Fruit fly (Drosophila melanogaster) whole organism, embryonic: ENCODE results near the gene RpL8.

Experiments used
- CG11456 ChIP-seq: fragments of 200-800 bp; sonication (Bioruptor generic); IDR thresholded peaks from 3 replicates; pipeline ENCODE4 v1.3.6; 2022; ENCODE audit warnings: missing biosample characterization, missing genetic modification characterization
- CG11504 ChIP-seq: fragments of 200-800 bp; sonication (Bioruptor generic); optimal IDR thresholded peaks from 3 replicates; lab custom pipeline; 2019; ENCODE audit warnings: missing biosample characterization, mild to moderate bottlenecking, missing genetic modification characterization, moderate library complexity
- CG12219 ChIP-seq: fragments of 200-800 bp; sonication (Bioruptor generic); optimal IDR thresholded peaks from 3 replicates; lab custom pipeline; 2018; ENCODE audit warnings: missing biosample characterization, mild to moderate bottlenecking, missing genetic modification characterization
- CG12659 ChIP-seq: fragments of 200-800 bp; sonication (Bioruptor generic); optimal IDR thresholded peaks from 3 replicates; lab custom pipeline; 2017; ENCODE audit warnings: mild to moderate bottlenecking, missing biosample characterization, missing genetic modification reagents, missing genetic modification characterization
- CG12744 ChIP-seq: fragments of 200-800 bp; sonication (Bioruptor generic); optimal IDR thresholded peaks from 2 replicates; lab custom pipeline; 2016; ENCODE audit warnings: missing biosample characterization, missing genetic modification characterization
- CG12942 ChIP-seq: fragments of 200-800 bp; sonication (Bioruptor generic); optimal IDR thresholded peaks from 3 replicates; lab custom pipeline; 2016; ENCODE audit warnings: missing biosample characterization, missing genetic modification characterization
- CG13424 ChIP-seq: fragments of 200-800 bp; sonication (Bioruptor generic); optimal IDR thresholded peaks from 2 replicates; lab custom pipeline; 2019; ENCODE audit warnings: missing biosample characterization, mild to moderate bottlenecking, missing genetic modification characterization, moderate library complexity
- CG13624 ChIP-seq: fragments of 200-800 bp; sonication (Bioruptor generic); optimal IDR thresholded peaks from 2 replicates; lab custom pipeline; 2016; ENCODE audit warnings: missing biosample characterization, missing genetic modification characterization
- CG13894 ChIP-seq: fragments of 200-800 bp; sonication (Bioruptor generic); optimal IDR thresholded peaks from 3 replicates; lab custom pipeline; 2018; ENCODE audit warnings: missing biosample characterization, mild to moderate bottlenecking, missing genetic modification characterization, moderate library complexity
- CG15479 ChIP-seq: fragments of 200-800 bp; sonication (Bioruptor generic); optimal IDR thresholded peaks from 3 replicates; lab custom pipeline; 2019; ENCODE audit warnings: missing biosample characterization, mild to moderate bottlenecking, missing genetic modification characterization, moderate library complexity
- CG16779 ChIP-seq: fragments of 200-800 bp; sonication (Bioruptor generic); IDR thresholded peaks from 2 replicates; pipeline ENCODE4 v1.3.6; 2022; ENCODE audit warnings: missing biosample characterization, missing genetic modification characterization
- CG17612 ChIP-seq: fragments of 200-800 bp; sonication (Bioruptor generic); IDR thresholded peaks from 2 replicates; pipeline ENCODE4 v1.3.6; 2022; ENCODE audit warnings: missing biosample characterization, missing genetic modification characterization
- CG18011 ChIP-seq: fragments of 200-800 bp; sonication (Bioruptor generic); optimal IDR thresholded peaks from 2 replicates; lab custom pipeline; 2017; ENCODE audit warnings: missing biosample characterization, missing genetic modification characterization, mild to moderate bottlenecking, moderate library complexity, missing genotype
- CG1832 ChIP-seq: fragments of 200-800 bp; sonication (Bioruptor generic); optimal IDR thresholded peaks from 2 replicates; lab custom pipeline; 2017; ENCODE audit warnings: missing biosample characterization, mild to moderate bottlenecking, missing genetic modification characterization, inconsistent platforms
- CG2678 ChIP-seq: fragments of 200-800 bp; sonication (Bioruptor generic); optimal IDR thresholded peaks from 3 replicates; lab custom pipeline; 2019; ENCODE audit warnings: missing biosample characterization, mild to moderate bottlenecking, missing genetic modification characterization, moderate library complexity
- CG3407 ChIP-seq: fragments of 200-800 bp; sonication (Bioruptor generic); optimal IDR thresholded peaks from 2 replicates; lab custom pipeline; 2018; ENCODE audit warnings: missing biosample characterization, mild to moderate bottlenecking, missing genetic modification characterization
- CG3995 ChIP-seq: fragments of 200-800 bp; sonication (Bioruptor generic); optimal IDR thresholded peaks from 3 replicates; lab custom pipeline; 2016; ENCODE audit warnings: missing biosample characterization, missing genetic modification characterization
- CG4707 ChIP-seq: fragments of 200-800 bp; sonication (Bioruptor generic); optimal IDR thresholded peaks from 2 replicates; lab custom pipeline; 2018; ENCODE audit warnings: missing biosample characterization, mild to moderate bottlenecking, missing genetic modification characterization, moderate library complexity
- CG7271 ChIP-seq: fragments of 200-800 bp; sonication (Bioruptor generic); optimal IDR thresholded peaks from 2 replicates; lab custom pipeline; 2018; ENCODE audit warnings: missing biosample characterization, mild to moderate bottlenecking, missing genetic modification characterization, moderate library complexity
- CG8359 ChIP-seq: fragments of 200-800 bp; sonication (Bioruptor generic); optimal IDR thresholded peaks from 2 replicates; lab custom pipeline; 2017; ENCODE audit warnings: missing biosample characterization, mild to moderate bottlenecking, missing genetic modification characterization, borderline replicate concordance
- CG9932 ChIP-seq: fragments of 200-800 bp; sonication (Bioruptor generic); IDR thresholded peaks from 2 replicates; pipeline ENCODE4 v1.3.6; 2022; ENCODE audit warnings: missing biosample characterization, missing genetic modification characterization
- CTCF ChIP-seq: fragments of 200-800 bp; sonication (Bioruptor generic); optimal IDR thresholded peaks from 2 replicates; lab custom pipeline; 2017; ENCODE audit warnings: missing biosample characterization, mild to moderate bottlenecking, missing genetic modification characterization, moderate library complexity
- E2f2 ChIP-seq: fragments of 200-800 bp; sonication (Bioruptor generic); IDR thresholded peaks from 2 replicates; pipeline ENCODE4 v1.3.6; 2022; ENCODE audit warnings: missing biosample characterization, missing genetic modification characterization
- Lpt ChIP-seq: fragments of >200 bp; optimal IDR thresholded peaks from 2 replicates; lab custom pipeline; 2018; ENCODE audit warnings: missing biosample characterization, missing genetic modification characterization
- MBD-R2 ChIP-seq: fragments of 200-800 bp; sonication (Bioruptor generic); IDR thresholded peaks from 2 replicates; pipeline ENCODE4 v1.3.6; 2022; ENCODE audit warnings: missing biosample characterization, missing genetic modification characterization
- NFAT ChIP-seq: fragments of 200-800 bp; sonication (Bioruptor generic); IDR thresholded peaks from 2 replicates; pipeline ENCODE4 v1.3.6; 2022; ENCODE audit warnings: missing biosample characterization, missing genetic modification characterization
- Sry-β ChIP-seq: fragments of 200-800 bp; sonication (Bioruptor generic); optimal IDR thresholded peaks from 2 replicates; lab custom pipeline; 2018; ENCODE audit warnings: missing biosample characterization, mild to moderate bottlenecking, missing genetic modification characterization, moderate library complexity
- Xbp1 ChIP-seq: fragments of 200-800 bp; sonication (Bioruptor generic); optimal IDR thresholded peaks from 3 replicates; lab custom pipeline; 2016; ENCODE audit warnings: missing biosample characterization, mild to moderate bottlenecking, missing genetic modification characterization
- al ChIP-seq: fragments of 200-800 bp; sonication (Bioruptor generic); IDR thresholded peaks from 2 replicates; pipeline ENCODE4 v1.3.6; 2022; ENCODE audit warnings: missing biosample characterization, missing genetic modification characterization
- amos ChIP-seq: fragments of 200-800 bp; sonication (Bioruptor generic); IDR thresholded peaks from 2 replicates; pipeline ENCODE4 v1.3.6; 2022; ENCODE audit warnings: missing biosample characterization, missing genetic modification characterization; ENCODE audit not compliant: partially characterized antibody
- ase ChIP-seq: fragments of 200-800 bp; sonication (Bioruptor generic); IDR thresholded peaks from 3 replicates; pipeline ENCODE4 v1.3.6; 2022; ENCODE audit warnings: missing biosample characterization, missing genetic modification characterization
- az2 ChIP-seq: fragments of 200-800 bp; sonication (Bioruptor generic); optimal IDR thresholded peaks from 3 replicates; lab custom pipeline; 2016; ENCODE audit warnings: missing biosample characterization, missing genetic modification characterization
- cato ChIP-seq: fragments of 200-800 bp; sonication (Bioruptor generic); optimal IDR thresholded peaks from 2 replicates; lab custom pipeline; 2016; ENCODE audit warnings: missing biosample characterization, missing genetic modification characterization, borderline replicate concordance
- chif ChIP-seq, 2 experiments: fragments of 200-800 bp; sonication (Bioruptor generic); optimal IDR thresholded peaks; 3 replicates each; lab custom pipeline; 2016; ENCODE audit warnings: missing biosample characterization in 2 of 2, missing genetic modification characterization in 2 of 2
- chinmo ChIP-seq: fragments of 200-800 bp; sonication (Bioruptor generic); IDR thresholded peaks from 4 replicates; pipeline ENCODE4 v1.3.6; 2022; ENCODE audit warnings: missing biosample characterization, missing genetic modification characterization; ENCODE audit not compliant: partially characterized antibody
- crp ChIP-seq, 2 experiments: fragments of 200-800 bp; sonication (Bioruptor generic); optimal IDR thresholded peaks; 2 replicates in 1 of 2; 3 replicates in 1 of 2; lab custom pipeline; 2017; ENCODE audit warnings: missing biosample characterization in 2 of 2, missing genetic modification characterization in 2 of 2, mild to moderate bottlenecking in 1 of 2, moderate library complexity in 1 of 2
- da ChIP-seq: fragments of 200-800 bp; sonication (Bioruptor generic); optimal IDR thresholded peaks from 2 replicates; lab custom pipeline; 2016; ENCODE audit warnings: missing biosample characterization, missing genetic modification characterization
- dm ChIP-seq: fragments of 200-800 bp; sonication (Bioruptor generic); optimal IDR thresholded peaks from 3 replicates; lab custom pipeline; 2016; ENCODE audit warnings: missing biosample characterization, missing genetic modification characterization
- gfzf ChIP-seq: fragments of 200-800 bp; sonication (Bioruptor generic); optimal IDR thresholded peaks from 2 replicates; lab custom pipeline; 2016; ENCODE audit warnings: missing biosample characterization, mild to moderate bottlenecking, missing genetic modification characterization, moderate library complexity
- gro ChIP-seq: fragments of 200-800 bp; sonication (Bioruptor generic); optimal IDR thresholded peaks from 2 replicates; lab custom pipeline; 2016; ENCODE audit warnings: missing biosample characterization, missing genetic modification characterization
- kni ChIP-seq: fragments of 200-800 bp; sonication (Bioruptor generic); optimal IDR thresholded peaks from 3 replicates; lab custom pipeline; 2017; ENCODE audit warnings: mild to moderate bottlenecking, missing biosample characterization, missing genetic modification reagents, missing genetic modification characterization
- lola ChIP-seq, 3 experiments: fragments of >200 bp in 2 of 3; fragments of 200-800 bp in 1 of 3; sonication (Bioruptor generic) in 1 of 3; optimal IDR thresholded peaks; 2 replicates each; lab custom pipeline; 2017 to 2019; ENCODE audit warnings: missing biosample characterization in 3 of 3, missing genetic modification characterization in 3 of 3, mild to moderate bottlenecking in 1 of 3, moderate library complexity in 1 of 3
- odd ChIP-seq: fragments of 200-800 bp; sonication (Bioruptor generic); optimal IDR thresholded peaks from 2 replicates; lab custom pipeline; 2017; ENCODE audit warnings: missing biosample characterization, mild to moderate bottlenecking, missing genetic modification characterization
- pho ChIP-seq: fragments of 200-800 bp; sonication (Bioruptor generic); optimal IDR thresholded peaks from 2 replicates; lab custom pipeline; 2016; ENCODE audit warnings: missing biosample characterization, missing genetic modification characterization
- pita ChIP-seq: fragments of 200-800 bp; sonication (Bioruptor generic); optimal IDR thresholded peaks from 2 replicates; lab custom pipeline; 2017; ENCODE audit warnings: missing biosample characterization, mild to moderate bottlenecking, missing genetic modification characterization
- sim ChIP-seq: fragments of 200-800 bp; sonication (Bioruptor generic); IDR thresholded peaks from 2 replicates; pipeline ENCODE4 v1.3.6; 2022; ENCODE audit warnings: missing biosample characterization, missing genetic modification characterization
- slbo ChIP-seq: fragments of 200-800 bp; sonication (Bioruptor generic); IDR thresholded peaks from 2 replicates; pipeline ENCODE4 v1.3.6; 2022; ENCODE audit warnings: missing biosample characterization, missing genetic modification characterization
- sqz ChIP-seq: fragments of 200-800 bp; sonication (Bioruptor generic); optimal IDR thresholded peaks from 3 replicates; lab custom pipeline; 2018; ENCODE audit warnings: missing biosample characterization, mild to moderate bottlenecking, missing genetic modification characterization
- twi ChIP-seq: fragments of 200-800 bp; optimal IDR thresholded peaks from 2 replicates; lab custom pipeline; 2019; ENCODE audit warnings: missing biosample characterization, mild to moderate bottlenecking, missing genetic modification characterization, moderate library complexity
- vfl ChIP-seq: fragments of 200-800 bp; sonication (Bioruptor generic); optimal IDR thresholded peaks from 2 replicates; lab custom pipeline; 2016; ENCODE audit warnings: missing biosample characterization, missing genetic modification characterization
- wdn ChIP-seq: fragments of 200-800 bp; sonication (Bioruptor generic); IDR thresholded peaks from 2 replicates; pipeline ENCODE4 v1.3.6; 2022; ENCODE audit warnings: missing biosample characterization, missing genetic modification characterization
- zen ChIP-seq: fragments of 200-800 bp; sonication (Bioruptor generic); optimal IDR thresholded peaks from 3 replicates; lab custom pipeline; 2018; ENCODE audit warnings: missing biosample characterization, mild to moderate bottlenecking, missing genetic modification characterization, moderate library complexity

Gene RpL8

dm6 chr3L:2632763-2633100 lies 45.5 kb downstream of the RpL8 start (continued):
- TF ChIP-seq CG15479 = no peak
- TF ChIP-seq vfl (GFP tag; lab: Kevin White, UChicago) = no peak
- no peak for TF ChIP-seq zen (tag; lab: Kevin White, UChicago)
- no peak for TF ChIP-seq kni (GFP tag; lab: Kevin White, UChicago)
- no peak for TF ChIP-seq gfzf (GFP tag; lab: Kevin White, UChicago)
- TF ChIP-seq CG12219 (GFP tag; lab: Kevin White, UChicago) = no peak
- no peak for TF ChIP-seq CG12942 (GFP tag; lab: Kevin White, UChicago)
- TF ChIP-seq CG13424 (tag; lab: Kevin White, UChicago) = no peak
- TF ChIP-seq CTCF (GFP tag; lab: Kevin White, UChicago) = no peak
- TF ChIP-seq CG7271 (tag; lab: Kevin White, UChicago) = no peak
- no peak for TF ChIP-seq gro (GFP tag; lab: Kevin White, UChicago)
- TF ChIP-seq az2 (GFP tag; lab: Kevin White, UChicago) = no peak
- no peak for TF ChIP-seq pho
- TF ChIP-seq CG13894 = peak; percentile 20
- TF ChIP-seq CG11456 (GFP tag; lab: Robert Waterston, UW) = no peak
- TF ChIP-seq chif (GFP tag; optimal IDR thresholded peaks at IDR 0.05; lab: Kevin White, UChicago) = no peak
- no peak for TF ChIP-seq dm
- no peak for TF ChIP-seq CG13624 (GFP tag; lab: Kevin White, UChicago)
- TF ChIP-seq pita (GFP tag; lab: Kevin White, UChicago) = no peak
- TF ChIP-seq al (GFP tag; lab: Robert Waterston, UW) = 0 out of 2 replicates have a peak, but pooled peaks have one; percentile 28
- TF ChIP-seq CG1832 (GFP tag; lab: Kevin White, UChicago) = no peak
- TF ChIP-seq CG16779 = no peak
- peak; percentile 89; the same call in 1 of the 4 replicates for TF ChIP-seq chinmo
- no peak for TF ChIP-seq E2f2 (GFP tag; lab: Robert Waterston, UW)
- no peak for TF ChIP-seq NFAT (GFP tag; lab: Robert Waterston, UW)
- TF ChIP-seq wdn (GFP tag; lab: Robert Waterston, UW) = no peak
- TF ChIP-seq CG11504 (tag; lab: Kevin White, UChicago) = no peak
- no peak for TF ChIP-seq CG17612
- no peak for TF ChIP-seq twi (tag; lab: Kevin White, UChicago)
- no peak for TF ChIP-seq Lpt (GFP tag; lab: Kevin White, UChicago)
- TF ChIP-seq CG18011 (GFP tag; lab: Kevin White, UChicago) = no peak
- TF ChIP-seq sim (GFP tag; lab: Robert Waterston, UW) = no peak
- TF ChIP-seq Xbp1 (GFP tag; lab: Kevin White, UChicago) = no peak
- no peak for TF ChIP-seq CG12744 (GFP tag; lab: Kevin White, UChicago)
- no peak for TF ChIP-seq CG3407
- TF ChIP-seq CG4707 (GFP tag; lab: Kevin White, UChicago) = no peak
- no peak for TF ChIP-seq cato (GFP tag; lab: Kevin White, UChicago)
- TF ChIP-seq slbo = peak; percentile 35; the same call in 1 of the 2 replicates
- TF ChIP-seq odd = no peak
- TF ChIP-seq amos (GFP tag; lab: Robert Waterston, UW) = peak; percentile 26; the same call in 1 of the 2 replicates
- no peak for TF ChIP-seq Sry-β
- TF ChIP-seq sqz = no peak
- no peak for TF ChIP-seq CG9932 (GFP tag; lab: Robert Waterston, UW)
- no peak for TF ChIP-seq lola (GFP tag; optimal IDR thresholded peaks at IDR 0.05; lab: Kevin White, UChicago)
- TF ChIP-seq crp (GFP tag; optimal IDR thresholded peaks at IDR 0.05; lab: Kevin White, UChicago) = no peak
- no peak for TF ChIP-seq CG8359 (GFP tag; lab: Kevin White, UChicago)
- TF ChIP-seq CG2678 (tag; lab: Kevin White, UChicago) = no peak
- no peak for TF ChIP-seq CG3995 (GFP tag; lab: Kevin White, UChicago)
- TF ChIP-seq da (GFP tag; lab: Kevin White, UChicago) = no peak
- TF ChIP-seq ase (GFP tag; lab: Robert Waterston, UW) = no peak
- TF ChIP-seq CG12659 (GFP tag; lab: Kevin White, UChicago) = no peak
- no peak for TF ChIP-seq MBD-R2 (GFP tag; lab: Robert Waterston, UW)
